Fruit fly (Drosophila melanogaster): Measurements from ENCODE around the gene Nbr.

Nbr gene

DNA sequence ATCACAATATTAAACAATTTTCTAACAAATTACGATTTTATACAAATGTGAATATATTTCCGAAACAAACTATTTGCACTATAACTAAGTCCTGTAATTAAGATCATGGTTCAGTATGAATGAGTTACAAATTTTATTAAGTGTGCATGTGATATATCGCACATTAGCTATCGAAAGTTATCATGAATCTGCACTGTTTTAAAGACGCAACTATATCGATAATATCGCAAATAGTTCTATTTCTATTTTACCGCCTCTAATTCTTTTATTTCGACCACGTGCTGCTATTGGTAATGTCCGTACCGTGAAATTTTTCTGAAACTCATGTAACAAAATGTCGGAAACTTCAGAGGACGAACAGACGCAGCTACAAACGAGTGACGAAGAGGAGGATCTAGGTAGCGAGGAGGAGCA is 19.9 kb downstream of the Nbr start, which contains the start of gene pths (continued):
- TF ChIP-seq stwl (tag; optimal IDR thresholded peaks at IDR 0.05) = peak; percentile 64
- TF ChIP-seq dati (GFP tag; IDR thresholded peaks at IDR 0.05) = no peak
- no peak for TF ChIP-seq ewg (GFP tag; optimal IDR thresholded peaks at IDR 0.05)
- peak; percentile 70 for TF ChIP-seq CG12769 (tag; optimal IDR thresholded peaks at IDR 0.05)
- TF ChIP-seq CG11695 (GFP tag; IDR thresholded peaks at IDR 0.05) = 0 out of 3 replicates have a peak, but pooled peaks have one; percentile 8
- TF ChIP-seq dysf (GFP tag; IDR thresholded peaks at IDR 0.05) = 0 out of 3 replicates have a peak, but pooled peaks have one; percentile 23
- peak; percentile 79 for TF ChIP-seq inv (GFP tag; IDR thresholded peaks at IDR 0.05; ENCODE audit: partially characterized antibody)
- TF ChIP-seq slp2 (GFP tag; optimal IDR thresholded peaks at IDR 0.05) = peak; percentile 11
- TF ChIP-seq ATbp (GFP tag; optimal IDR thresholded peaks at IDR 0.05) = no peak
- no peak for TF ChIP-seq run (tag; optimal IDR thresholded peaks at IDR 0.05)
- TF ChIP-seq amos (GFP tag; IDR thresholded peaks at IDR 0.05; ENCODE audit: partially characterized antibody) = peak; percentile 90
- peak; percentile 67 for TF ChIP-seq CG14710 (tag; optimal IDR thresholded peaks at IDR 0.05)
- TF ChIP-seq CG11247 (GFP tag; IDR thresholded peaks at IDR 0.05) = 0 out of 2 replicates have a peak, but pooled peaks have one; percentile 60
- no peak for TF ChIP-seq zf30C (GFP tag; optimal IDR thresholded peaks at IDR 0.05)
- no peak for TF ChIP-seq CG15479 (GFP tag; optimal IDR thresholded peaks at IDR 0.05)
- TF ChIP-seq CG6683 (GFP tag; optimal IDR thresholded peaks at IDR 0.05) = no peak
- TF ChIP-seq hb (GFP tag; IDR thresholded peaks at IDR 0.05; ENCODE audit: partially characterized antibody) = peak; percentile 78
- no peak for TF ChIP-seq Blimp-1 (GFP tag; optimal IDR thresholded peaks at IDR 0.05)
- no peak for TF ChIP-seq CG18619 (GFP tag; optimal IDR thresholded peaks at IDR 0.05)
- TF ChIP-seq CG14014 (GFP tag; IDR thresholded peaks at IDR 0.05) = peak; percentile 37; the same call in 1 of the 2 replicates
- no peak for TF ChIP-seq CG31441 (GFP tag; IDR thresholded peaks at IDR 0.05)
- no peak for TF ChIP-seq cad (GFP tag; optimal IDR thresholded peaks at IDR 0.05)
- peak; percentile 33 for TF ChIP-seq CG4424 (GFP tag; optimal IDR thresholded peaks at IDR 0.05)
- no peak for TF ChIP-seq Lpt (GFP tag; optimal IDR thresholded peaks at IDR 0.05)
- peak; percentile 14; the same call in 1 of the 2 replicates for TF ChIP-seq esg (GFP tag; conservative IDR thresholded peaks at IDR 0.05)
- no peak for TF ChIP-seq toy (GFP tag; IDR thresholded peaks at IDR 0.05)
- TF ChIP-seq CG31365 (tag; optimal IDR thresholded peaks at IDR 0.05) = no peak
- peak; percentile 82 for TF ChIP-seq CG9932 (GFP tag; IDR thresholded peaks at IDR 0.05)
- TF ChIP-seq B-H1 (GFP tag; IDR thresholded peaks at IDR 0.05) = no peak
- TF ChIP-seq H15 (GFP tag; IDR thresholded peaks at IDR 0.05) = no peak; the same call in 2 of the 3 replicates
- TF ChIP-seq emc (GFP tag; optimal IDR thresholded peaks at IDR 0.05) = no peak
- no peak for TF ChIP-seq Oaz (GFP tag; IDR thresholded peaks at IDR 0.05)
- peak; percentile 38 for TF ChIP-seq fu2 (GFP tag; optimal IDR thresholded peaks at IDR 0.05)
- no peak for TF ChIP-seq CG4360 (GFP tag; IDR thresholded peaks at IDR 0.05)
- TF ChIP-seq CG2202 (tag; optimal IDR thresholded peaks at IDR 0.05) = no peak
- TF ChIP-seq crp (GFP tag; optimal IDR thresholded peaks at IDR 0.05) = no peak
- peak; percentile 58 for TF ChIP-seq jumu (GFP tag; optimal IDR thresholded peaks at IDR 0.05)
- TF ChIP-seq Chrac-16 (GFP tag; optimal IDR thresholded peaks at IDR 0.05) = peak; percentile 40
- peak; percentile 68 for TF ChIP-seq CG9817 (tag; optimal IDR thresholded peaks at IDR 0.05)
- TF ChIP-seq Dek (tag; optimal IDR thresholded peaks at IDR 0.05) = no peak
- TF ChIP-seq abd-A (tag; optimal IDR thresholded peaks at IDR 0.05) = no peak
- TF ChIP-seq Optix (GFP tag; IDR thresholded peaks at IDR 0.05) = no peak
- peak; percentile 23 for TF ChIP-seq her (GFP tag; optimal IDR thresholded peaks at IDR 0.05)
- TF ChIP-seq onecut (GFP tag; IDR thresholded peaks at IDR 0.05) = no peak
- peak; percentile 52 for TF ChIP-seq CG13894 (tag; optimal IDR thresholded peaks at IDR 0.05)
- peak; percentile 86 for TF ChIP-seq Opbp (GFP tag; IDR thresholded peaks at IDR 0.05; ENCODE audit: partially characterized antibody)
- TF ChIP-seq BEAF-32 (GFP tag; optimal IDR thresholded peaks at IDR 0.05) = peak; percentile 91
- TF ChIP-seq lab (GFP tag; optimal IDR thresholded peaks at IDR 0.05) = no peak
- TF ChIP-seq Hr51 (GFP tag; optimal IDR thresholded peaks at IDR 0.05) = no peak
- no peak for TF ChIP-seq CG17385 (GFP tag; optimal IDR thresholded peaks at IDR 0.05)
